Worm (Caenorhabditis elegans): Measurements from ENCODE around the gene Y53F4B.17.

- TF ChIP-seq nfya-1 (tag; optimal IDR thresholded peaks at IDR 0.05; ENCODE audit: insufficient read depth) (no peak), tbx-2 (tag; optimal IDR thresholded peaks at IDR 0.05) (no peak), ztf-4 (tag; optimal IDR thresholded peaks at IDR 0.05) (no peak), zag-1 (tag; optimal IDR thresholded peaks at IDR 0.05) (no peak), unc-39 (tag; optimal IDR thresholded peaks at IDR 0.05) (no peak), aly-2 (tag; optimal IDR thresholded peaks at IDR 0.05) (no peak), nhr-77 (tag; optimal IDR thresholded peaks at IDR 0.05) (no peak), nhr-12 (tag; optimal IDR thresholded peaks at IDR 0.05) (no peak), elt-2 (tag; optimal IDR thresholded peaks at IDR 0.05) (no peak), ztf-11 (tag; optimal IDR thresholded peaks at IDR 0.05) (no peak), ama-1 (optimal IDR thresholded peaks at IDR 0.05) (no peak), snpc-4 (tag; optimal IDR thresholded peaks at IDR 0.05) (no peak), elt-1 (tag; optimal IDR thresholded peaks at IDR 0.05) (no peak), egl-5 (tag; optimal IDR thresholded peaks at IDR 0.05) (no peak)
Observed at ce11 chrII:15042310-15042709, 16.1 kb upstream of the Y53F4B.17 start.

Data from whole organism, L3 larva.